Worm (Caenorhabditis elegans): Measurements from ENCODE around the gene mel-28.
"Not testable (repeated sequence)": the region's sequence is repeated elsewhere in the genome, so short reads cannot be mapped to it uniquely, and the experiment has no call there.

mel-28 gene

ce11 chrIII:4765474-4765873 lies 20.4 kb upstream of the mel-28 start, which contains the start of gene B0393.5:
Gene B0393.5, plus strand, starts transcription at chrIII:4765774.
- TF ChIP-seq aly-2 (tag; optimal IDR thresholded peaks at IDR 0.05) = no peak
- no peak for TF ChIP-seq tlp-1 (tag; optimal IDR thresholded peaks at IDR 0.05)
- TF ChIP-seq lin-39 (tag; optimal IDR thresholded peaks at IDR 0.05) = no peak
- TF ChIP-seq efl-1 (optimal IDR thresholded peaks at IDR 0.05) = no peak
- no peak for TF ChIP-seq efl-1 (GFP tag; optimal IDR thresholded peaks at IDR 0.05 in 1 of 2)
- TF ChIP-seq lir-3 (tag; optimal IDR thresholded peaks at IDR 0.05; ENCODE audit: poor library complexity) = no peak
- no peak for TF ChIP-seq mef-2 (tag; optimal IDR thresholded peaks at IDR 0.05)
- TF ChIP-seq C34B4.2 (tag; optimal IDR thresholded peaks at IDR 0.05) = no peak
- no peak for TF ChIP-seq sup-37 (GFP tag; optimal IDR thresholded peaks at IDR 0.05)
- no peak for TF ChIP-seq mep-1 (tag; optimal IDR thresholded peaks at IDR 0.05)
- no peak for TF ChIP-seq sox-4 (tag; optimal IDR thresholded peaks at IDR 0.05)

- no peak for TF ChIP-seq mdl-1 (tag; optimal IDR thresholded peaks at IDR 0.05)
- peak in 1 of 6 experiments; percentile 5 for TF ChIP-seq elt-3 (tag; optimal IDR thresholded peaks at IDR 0.05)
- peak; percentile 39 for TF ChIP-seq elt-2 (tag; optimal IDR thresholded peaks at IDR 0.05)
- peak; percentile 59 for TF ChIP-seq blmp-1 (tag; optimal IDR thresholded peaks at IDR 0.05)
- TF ChIP-seq nhr-47 (tag; optimal IDR thresholded peaks at IDR 0.05) = no peak
Measured at ce11 chrIII:4766842-4767241, 19.0 kb upstream of the mel-28 start.

- TF ChIP-seq elt-3 (tag; optimal IDR thresholded peaks at IDR 0.05) = peak in 1 of 6 experiments; percentile 14
- TF ChIP-seq sox-4 (tag; optimal IDR thresholded peaks at IDR 0.05) = no peak
- TF ChIP-seq ceh-63 (GFP tag; optimal IDR thresholded peaks at IDR 0.05) = no peak
- TF ChIP-seq egl-13 (tag; optimal IDR thresholded peaks at IDR 0.05) = no peak
- TF ChIP-seq sptf-1 (tag; optimal IDR thresholded peaks at IDR 0.05) = no peak
- TF ChIP-seq blmp-1 (tag; optimal IDR thresholded peaks at IDR 0.05) = peak; percentile 94
Measured at ce11 chrIII:4767869-4768645, 17.8 kb upstream of the mel-28 start.

ce11 chrIII:4778003-4778402 lies 7.9 kb upstream of the mel-28 start, which contains the start of gene B0393.7:
Gene B0393.7, minus strand, starts transcription at chrIII:4778103.
- TF ChIP-seq hlh-4 (tag; optimal IDR thresholded peaks at IDR 0.05) (no peak), blmp-1 (tag; optimal IDR thresholded peaks at IDR 0.05) (no peak), elt-3 (tag; optimal IDR thresholded peaks at IDR 0.05) (no peak)

ce11 chrIII:4779855-4780254 lies 6.0 kb upstream of the mel-28 start, which contains the start of gene B0393.9:
Gene B0393.9, minus strand, starts transcription at chrIII:4780157.
- TF ChIP-seq efl-1 (optimal IDR thresholded peaks at IDR 0.05) = no peak
- TF ChIP-seq efl-1 (GFP tag; optimal IDR thresholded peaks at IDR 0.05 in 1 of 2) = no peak
- no peak for TF ChIP-seq C04F5.9 (tag; optimal IDR thresholded peaks at IDR 0.05)
- TF ChIP-seq hlh-4 (tag; optimal IDR thresholded peaks at IDR 0.05) = no peak
- peak; percentile 25 for TF ChIP-seq elt-2 (tag; optimal IDR thresholded peaks at IDR 0.05)
- TF ChIP-seq blmp-1 (tag; optimal IDR thresholded peaks at IDR 0.05) = peak; percentile 53

- TF ChIP-seq mab-9 (GFP tag; IDR thresholded peaks at IDR 0.05); snpc-4 (tag; optimal IDR thresholded peaks at IDR 0.05); unc-86 (tag; optimal IDR thresholded peaks at IDR 0.05): not testable (repeated sequence)
Measured at ce11 chrIII:4781937-4782576, 3.8 kb upstream of the mel-28 start, which contains the start of the genes gex-5 and C38D4.10. Gene gex-5, minus strand, starts transcription at chrIII:4781987. Gene C38D4.10, plus strand, starts transcription at chrIII:4782526.

ce11 chrIII:4785131-4785530 lies 749 bp upstream of the mel-28 start, which contains the start of gene enu-3.2:
Gene enu-3.2, minus strand, starts transcription at chrIII:4785235.
- TF ChIP-seq F16B12.6 (tag; optimal IDR thresholded peaks at IDR 0.05); nhr-85 (tag); ztf-11 (tag; optimal IDR thresholded peaks at IDR 0.05): not testable (repeated sequence)
